Fruit fly (Drosophila melanogaster) whole organism, embryonic: Measurements from ENCODE around the gene CG5355.
A peak's percentile ranks its signal among the peaks of the same experiment; 100 is the strongest.

Source experiments
- Aef1 ChIP-seq: fragments of 200-800 bp; sonication (Bioruptor generic); IDR thresholded peaks from 3 replicates; pipeline ENCODE4 v1.3.6; 2022; ENCODE audit warnings: missing biosample characterization, missing genetic modification characterization
- CG11247 ChIP-seq: fragments of 200-800 bp; sonication (Bioruptor generic); IDR thresholded peaks from 2 replicates; pipeline ENCODE4 v1.3.6; 2022; ENCODE audit warnings: missing biosample characterization, missing genetic modification characterization
- CG11560 ChIP-seq: fragments of 200-800 bp; sonication (Bioruptor generic); IDR thresholded peaks from 3 replicates; pipeline ENCODE4 v1.3.6; 2022; ENCODE audit warnings: missing biosample characterization, missing genetic modification characterization
- CG13287 ChIP-seq: fragments of 200-800 bp; sonication (Bioruptor generic); IDR thresholded peaks from 2 replicates; pipeline ENCODE4 v1.3.6; 2022; ENCODE audit warnings: missing biosample characterization, missing genetic modification characterization; ENCODE audit not compliant: partially characterized antibody
- CG15601 ChIP-seq: fragments of 200-800 bp; sonication (Bioruptor generic); optimal IDR thresholded peaks from 3 replicates; lab custom pipeline; 2019; ENCODE audit warnings: missing biosample characterization, mild to moderate bottlenecking, missing genetic modification characterization, moderate library complexity
- CG15696 ChIP-seq: fragments of 200-800 bp; sonication (Bioruptor generic); optimal IDR thresholded peaks from 2 replicates; lab custom pipeline; 2019; ENCODE audit warnings: missing biosample characterization, mild to moderate bottlenecking, missing genetic modification characterization, moderate library complexity
- CG17359 ChIP-seq: fragments of 200-800 bp; sonication (Bioruptor generic); optimal IDR thresholded peaks from 3 replicates; lab custom pipeline; 2018; ENCODE audit warnings: missing biosample characterization, mild to moderate bottlenecking, missing genetic modification characterization, moderate library complexity
- CG2120 ChIP-seq: fragments of 200-800 bp; sonication (Bioruptor generic); optimal IDR thresholded peaks from 3 replicates; lab custom pipeline; 2016; ENCODE audit warnings: missing biosample characterization, missing genetic modification characterization
- CG2678 ChIP-seq: fragments of 200-800 bp; sonication (Bioruptor generic); optimal IDR thresholded peaks from 3 replicates; lab custom pipeline; 2019; ENCODE audit warnings: missing biosample characterization, mild to moderate bottlenecking, missing genetic modification characterization, moderate library complexity
- CG2712 ChIP-seq: fragments of 200-800 bp; optimal IDR thresholded peaks from 3 replicates; lab custom pipeline; 2019; ENCODE audit warnings: missing biosample characterization, mild to moderate bottlenecking, missing genetic modification characterization, moderate library complexity
- CG34224 ChIP-seq: fragments of 200-800 bp; sonication (Bioruptor generic); IDR thresholded peaks from 3 replicates; pipeline ENCODE4 v1.3.6; 2022; ENCODE audit warnings: missing biosample characterization, missing genetic modification characterization; ENCODE audit not compliant: partially characterized antibody
- CG3995 ChIP-seq: fragments of 200-800 bp; sonication (Bioruptor generic); optimal IDR thresholded peaks from 3 replicates; lab custom pipeline; 2016; ENCODE audit warnings: missing biosample characterization, missing genetic modification characterization
- CG4424 ChIP-seq: fragments of 200-800 bp; sonication (Bioruptor generic); optimal IDR thresholded peaks from 3 replicates; lab custom pipeline; 2016; ENCODE audit warnings: missing biosample characterization, missing genetic modification characterization
- CG7839 ChIP-seq: fragments of 200-800 bp; sonication (Bioruptor generic); optimal IDR thresholded peaks from 3 replicates; lab custom pipeline; 2018; ENCODE audit warnings: missing biosample characterization, mild to moderate bottlenecking, missing genetic modification characterization, moderate library complexity
- CG9437 ChIP-seq: fragments of 200-800 bp; sonication (Bioruptor generic); optimal IDR thresholded peaks from 2 replicates; lab custom pipeline; 2018; ENCODE audit warnings: missing biosample characterization, mild to moderate bottlenecking, missing genetic modification characterization
- CG9932 ChIP-seq: fragments of 200-800 bp; sonication (Bioruptor generic); IDR thresholded peaks from 2 replicates; pipeline ENCODE4 v1.3.6; 2022; ENCODE audit warnings: missing biosample characterization, missing genetic modification characterization
- CHES-1-like ChIP-seq: fragments of 200-800 bp; sonication (Bioruptor generic); optimal IDR thresholded peaks from 2 replicates; lab custom pipeline; 2016; ENCODE audit warnings: missing biosample characterization, missing genetic modification characterization
- Camta ChIP-seq: fragments of 200-800 bp; sonication (Bioruptor generic); optimal IDR thresholded peaks from 2 replicates; lab custom pipeline; 2016; ENCODE audit warnings: missing biosample characterization, missing genetic modification characterization
- Chrac-16 ChIP-seq: fragments of 200-800 bp; sonication (Bioruptor generic); optimal IDR thresholded peaks from 3 replicates; lab custom pipeline; 2016; ENCODE audit warnings: missing biosample characterization, missing genetic modification characterization
- CkIIα-i1 ChIP-seq: fragments of 200-800 bp; sonication (Bioruptor generic); IDR thresholded peaks from 2 replicates; pipeline ENCODE4 v1.3.6; 2022; ENCODE audit warnings: missing biosample characterization, missing genetic modification characterization
- CoRest ChIP-seq: fragments of 200-800 bp; sonication (Bioruptor generic); optimal IDR thresholded peaks from 3 replicates; lab custom pipeline; 2018; ENCODE audit warnings: missing biosample characterization, mild to moderate bottlenecking, missing genetic modification characterization, moderate library complexity
- Dbx ChIP-seq: fragments of 200-800 bp; sonication (Bioruptor generic); IDR thresholded peaks from 3 replicates; pipeline ENCODE4 v1.3.6; 2022; ENCODE audit warnings: missing biosample characterization, missing genetic modification characterization
- E2f2 ChIP-seq: fragments of 200-800 bp; sonication (Bioruptor generic); IDR thresholded peaks from 2 replicates; pipeline ENCODE4 v1.3.6; 2022; ENCODE audit warnings: missing biosample characterization, missing genetic modification characterization
- Hsf ChIP-seq: fragments of 200-800 bp; sonication (Bioruptor generic); optimal IDR thresholded peaks from 3 replicates; lab custom pipeline; 2016; ENCODE audit warnings: missing biosample characterization, missing genetic modification characterization
- Mad ChIP-seq: fragments of 200-800 bp; sonication (Bioruptor generic); optimal IDR thresholded peaks from 2 replicates; lab custom pipeline; 2016; ENCODE audit warnings: missing biosample characterization, missing genetic modification characterization
- Mrtf ChIP-seq: fragments of 200-800 bp; sonication (Bioruptor generic); IDR thresholded peaks from 3 replicates; pipeline ENCODE4 v1.3.6; 2022; ENCODE audit warnings: missing biosample characterization, missing genetic modification characterization
- NfI ChIP-seq: fragments of 200-800 bp; sonication (Bioruptor generic); optimal IDR thresholded peaks from 3 replicates; lab custom pipeline; 2018; ENCODE audit warnings: missing biosample characterization, mild to moderate bottlenecking, missing genetic modification characterization, moderate library complexity
- PHDP ChIP-seq: fragments of 200-800 bp; sonication (Bioruptor generic); optimal IDR thresholded peaks from 3 replicates; lab custom pipeline; 2018; ENCODE audit warnings: missing biosample characterization, mild to moderate bottlenecking, missing genetic modification characterization, moderate library complexity
- Ptx1 ChIP-seq: fragments of 200-800 bp; sonication (Bioruptor generic); IDR thresholded peaks from 2 replicates; pipeline ENCODE4 v1.3.6; 2022; ENCODE audit warnings: missing biosample characterization, missing genetic modification characterization
- Tbp ChIP-seq: fragments of >200 bp; optimal IDR thresholded peaks from 2 replicates; lab custom pipeline; 2018; ENCODE audit warnings: missing biosample characterization, missing genetic modification characterization
- ara ChIP-seq: fragments of 200-800 bp; sonication (Bioruptor generic); IDR thresholded peaks from 2 replicates; pipeline ENCODE4 v1.3.6; 2022; ENCODE audit warnings: missing biosample characterization, missing genetic modification characterization
- ato ChIP-seq: fragments of 200-800 bp; sonication (Bioruptor generic); IDR thresholded peaks from 2 replicates; pipeline ENCODE4 v1.3.6; 2022; ENCODE audit warnings: missing biosample characterization, missing genetic modification characterization; ENCODE audit not compliant: partially characterized antibody
- bigmax ChIP-seq: fragments of 200-800 bp; sonication (Bioruptor generic); optimal IDR thresholded peaks from 2 replicates; lab custom pipeline; 2018; ENCODE audit warnings: missing biosample characterization, mild to moderate bottlenecking, missing genetic modification characterization
- caup ChIP-seq: fragments of 200-800 bp; sonication (Bioruptor generic); optimal IDR thresholded peaks from 3 replicates; lab custom pipeline; 2017; ENCODE audit warnings: missing biosample characterization, mild to moderate bottlenecking, missing genetic modification characterization, moderate library complexity; ENCODE audit not compliant: severe bottlenecking
- crp ChIP-seq, 2 experiments: fragments of 200-800 bp; sonication (Bioruptor generic); optimal IDR thresholded peaks; 2 replicates in 1 of 2; 3 replicates in 1 of 2; lab custom pipeline; 2017; ENCODE audit warnings: missing biosample characterization in 2 of 2, missing genetic modification characterization in 2 of 2, mild to moderate bottlenecking in 1 of 2, moderate library complexity in 1 of 2
- danr ChIP-seq: fragments of 200-800 bp; sonication (Bioruptor generic); IDR thresholded peaks from 2 replicates; pipeline ENCODE4 v1.3.6; 2022; ENCODE audit warnings: missing biosample characterization, missing genetic modification characterization
- dmrt99B ChIP-seq: fragments of 200-800 bp; sonication (Bioruptor generic); optimal IDR thresholded peaks from 2 replicates; lab custom pipeline; 2018; ENCODE audit warnings: missing biosample characterization, mild to moderate bottlenecking, missing genetic modification characterization, moderate library complexity
- fd96Cb ChIP-seq: fragments of 200-800 bp; sonication (Bioruptor generic); optimal IDR thresholded peaks from 2 replicates; lab custom pipeline; 2018; ENCODE audit warnings: missing biosample characterization, mild to moderate bottlenecking, missing genetic modification characterization, moderate library complexity
- gem ChIP-seq: fragments of 200-800 bp; sonication (Bioruptor generic); optimal IDR thresholded peaks from 2 replicates; lab custom pipeline; 2019; ENCODE audit warnings: missing biosample characterization, mild to moderate bottlenecking, missing genetic modification characterization, moderate library complexity
- gfzf ChIP-seq: fragments of 200-800 bp; sonication (Bioruptor generic); optimal IDR thresholded peaks from 2 replicates; lab custom pipeline; 2016; ENCODE audit warnings: missing biosample characterization, mild to moderate bottlenecking, missing genetic modification characterization, moderate library complexity
- lbe ChIP-seq: fragments of 200-800 bp; sonication (Bioruptor generic); optimal IDR thresholded peaks from 2 replicates; lab custom pipeline; 2016; ENCODE audit warnings: missing biosample characterization, mild to moderate bottlenecking, missing genetic modification characterization
- oc ChIP-seq: fragments of 200-800 bp; sonication (Bioruptor generic); optimal IDR thresholded peaks from 2 replicates; lab custom pipeline; 2018; ENCODE audit warnings: missing biosample characterization, mild to moderate bottlenecking, missing genetic modification characterization, moderate library complexity
- pum ChIP-seq: fragments of 200-800 bp; sonication (Bioruptor generic); optimal IDR thresholded peaks from 2 replicates; lab custom pipeline; 2016; ENCODE audit warnings: missing biosample characterization, missing genetic modification characterization
- pzg ChIP-seq: fragments of 200-800 bp; sonication (Bioruptor generic); optimal IDR thresholded peaks from 3 replicates; lab custom pipeline; 2018; ENCODE audit warnings: missing biosample characterization, mild to moderate bottlenecking, missing genetic modification characterization, moderate library complexity
- sna ChIP-seq: fragments of 200-800 bp; sonication (Bioruptor generic); IDR thresholded peaks from 2 replicates; pipeline ENCODE4 v1.3.6; 2022; ENCODE audit warnings: missing biosample characterization, missing genetic modification characterization; ENCODE audit not compliant: partially characterized antibody
- stc ChIP-seq: fragments of 200-800 bp; sonication (Bioruptor generic); IDR thresholded peaks from 2 replicates; pipeline ENCODE4 v1.3.6; 2022; ENCODE audit warnings: missing biosample characterization, missing genetic modification characterization
- stwl ChIP-seq: fragments of 200-800 bp; sonication (Bioruptor generic); optimal IDR thresholded peaks from 3 replicates; lab custom pipeline; 2018; ENCODE audit warnings: missing biosample characterization, mild to moderate bottlenecking, missing genetic modification characterization, moderate library complexity
- twi ChIP-seq: fragments of 200-800 bp; optimal IDR thresholded peaks from 2 replicates; lab custom pipeline; 2019; ENCODE audit warnings: missing biosample characterization, mild to moderate bottlenecking, missing genetic modification characterization, moderate library complexity
- zen2 ChIP-seq: fragments of 200-800 bp; sonication (Bioruptor generic); IDR thresholded peaks from 3 replicates; pipeline ENCODE4 v1.3.6; 2022; ENCODE audit warnings: missing biosample characterization, missing genetic modification characterization; ENCODE audit not compliant: partially characterized antibody

Gene CG5355

dm6 chr2L:10428528-10428927, 15.3 kb upstream of the CG5355 start, which contains the start of gene CG5188 (continued):
- TF ChIP-seq CG13287 (GFP tag; lab: Robert Waterston, UW) (peak; percentile 62; the same call in 1 of the 2 replicates), lbe (peak; percentile 14), CG9932 (GFP tag; lab: Robert Waterston, UW) (peak; percentile 62; the same call in 1 of the 2 replicates), CG4424 (peak; percentile 19), PHDP (tag; lab: Kevin White, UChicago) (peak; percentile 63), E2f2 (GFP tag; lab: Robert Waterston, UW) (peak; percentile 36; the same call in 1 of the 2 replicates), CG7839 (tag; lab: Kevin White, UChicago) (peak; percentile 63), twi (tag; lab: Kevin White, UChicago) (no peak), pzg (GFP tag; lab: Kevin White, UChicago) (peak; percentile 40), CG2678 (peak; percentile 67), CG15696 (tag; lab: Kevin White, UChicago) (peak; percentile 17), stwl (tag; lab: Kevin White, UChicago) (peak; percentile 90), fd96Cb (tag; lab: Kevin White, UChicago) (peak; percentile 17), ara (GFP tag; lab: Robert Waterston, UW) (no peak), gem (peak; percentile 74), oc (tag; lab: Kevin White, UChicago) (peak; percentile 14), ato (GFP tag; lab: Robert Waterston, UW) (peak; percentile 53; the same call in 1 of the 2 replicates), Ptx1 (GFP tag; lab: Robert Waterston, UW) (no peak), CG17359 (tag; lab: Kevin White, UChicago) (peak; percentile 60), bigmax (GFP tag; lab: Kevin White, UChicago) (no peak), NfI (GFP tag; lab: Kevin White, UChicago) (peak; percentile 47), Chrac-16 (GFP tag; lab: Kevin White, UChicago) (peak; percentile 19), stc (GFP tag; lab: Robert Waterston, UW) (peak; percentile 62; the same call in 1 of the 2 replicates), Mrtf (GFP tag; lab: Robert Waterston, UW) (no peak), Tbp (no peak), Dbx (peak; percentile 66; the same call in 1 of the 3 replicates), Camta (GFP tag; lab: Kevin White, UChicago) (peak; percentile 2), dmrt99B (tag; lab: Kevin White, UChicago) (no peak), danr (no peak), zen2 (GFP tag; lab: Robert Waterston, UW) (peak; percentile 11; the same call in 2 of the 3 replicates), crp (GFP tag; optimal IDR thresholded peaks at IDR 0.05; lab: Kevin White, UChicago) (peak in 1 of 2 experiments; percentile 5), sna (GFP tag; lab: Robert Waterston, UW) (0 out of 2 replicates have a peak, but pooled peaks have one; percentile 36), CG11560 (tag; lab: Robert Waterston, UW) (no peak), CG2120 (GFP tag; lab: Kevin White, UChicago) (peak; percentile 56), CoRest (tag; lab: Kevin White, UChicago) (peak; percentile 51), Hsf (GFP tag; lab: Kevin White, UChicago) (peak; percentile 27), Mad (no peak), CkIIα-i1 (GFP tag; lab: Robert Waterston, UW) (no peak), pum (GFP tag; lab: Kevin White, UChicago) (no peak), gfzf (GFP tag; lab: Kevin White, UChicago) (peak; percentile 54), Aef1 (GFP tag; lab: Robert Waterston, UW) (peak; percentile 45; the same call in 1 of the 3 replicates), CG11247 (GFP tag; lab: Robert Waterston, UW) (no peak), CG15601 (tag; lab: Kevin White, UChicago) (peak; percentile 31), caup (peak; percentile 47), CG3995 (GFP tag; lab: Kevin White, UChicago) (peak; percentile 6), CG9437 (GFP tag; lab: Kevin White, UChicago) (peak; percentile 25), CHES-1-like (GFP tag; lab: Kevin White, UChicago) (peak; percentile 20), CG34224 (GFP tag; lab: Robert Waterston, UW) (0 out of 3 replicates have a peak, but pooled peaks have one; percentile 39), CG2712 (tag; lab: Kevin White, UChicago) (peak; percentile 65)
